Fruit fly (Drosophila melanogaster): ENCODE data around the gene CG2854.

Gene CG2854

DNA sequence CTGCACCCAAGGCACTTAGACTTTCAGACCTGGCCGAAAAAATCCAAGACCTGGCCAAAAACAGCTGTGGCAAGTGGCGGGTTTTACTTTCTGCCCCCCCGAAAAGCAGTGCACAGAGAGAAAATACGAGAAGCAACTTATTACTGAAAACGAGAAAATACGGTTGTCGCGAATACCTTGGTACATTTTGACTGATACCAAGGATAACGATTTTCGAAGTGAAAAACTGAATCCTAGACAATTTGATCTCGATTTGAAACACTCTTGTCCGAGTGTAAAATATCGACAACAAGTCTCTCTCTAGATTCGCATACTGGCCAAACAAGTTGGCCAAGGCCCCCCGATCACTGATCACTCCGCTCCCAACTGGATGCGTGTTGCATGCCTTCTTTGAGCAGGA is 32.9 kb downstream of the CG2854 start (continued):
- peak; percentile 85 for TF ChIP-seq CG31627 (GFP tag; optimal IDR thresholded peaks at IDR 0.05)
- peak; percentile 76 for TF ChIP-seq Ets21C (GFP tag; optimal IDR thresholded peaks at IDR 0.05)
- TF ChIP-seq esn (GFP tag; optimal IDR thresholded peaks at IDR 0.05) = peak; percentile 89
- TF ChIP-seq CG6808 (GFP tag; optimal IDR thresholded peaks at IDR 0.05) = peak; percentile 93
- TF ChIP-seq CG11762 (GFP tag; optimal IDR thresholded peaks at IDR 0.05; ENCODE audit: insufficient read depth) = peak; percentile 82
- TF ChIP-seq Eip78C (GFP tag) = peak; percentile 97
- TF ChIP-seq CG32006 (GFP tag; optimal IDR thresholded peaks at IDR 0.05) = peak; percentile 95
- TF ChIP-seq Sox102F (GFP tag; optimal IDR thresholded peaks at IDR 0.05) = peak; percentile 85
- TF ChIP-seq CG6163 (GFP tag; IDR thresholded peaks at IDR 0.05) = peak; percentile 98
- TF ChIP-seq acj6 (GFP tag; optimal IDR thresholded peaks at IDR 0.05) = peak; percentile 87
- peak; percentile 89 for TF ChIP-seq CG34406 (GFP tag; optimal IDR thresholded peaks at IDR 0.05)
- TF ChIP-seq CG7368 (GFP tag; optimal IDR thresholded peaks at IDR 0.05) = peak; percentile 96
- peak; percentile 93 for TF ChIP-seq CG1621 (tag; optimal IDR thresholded peaks at IDR 0.05)

DNA sequence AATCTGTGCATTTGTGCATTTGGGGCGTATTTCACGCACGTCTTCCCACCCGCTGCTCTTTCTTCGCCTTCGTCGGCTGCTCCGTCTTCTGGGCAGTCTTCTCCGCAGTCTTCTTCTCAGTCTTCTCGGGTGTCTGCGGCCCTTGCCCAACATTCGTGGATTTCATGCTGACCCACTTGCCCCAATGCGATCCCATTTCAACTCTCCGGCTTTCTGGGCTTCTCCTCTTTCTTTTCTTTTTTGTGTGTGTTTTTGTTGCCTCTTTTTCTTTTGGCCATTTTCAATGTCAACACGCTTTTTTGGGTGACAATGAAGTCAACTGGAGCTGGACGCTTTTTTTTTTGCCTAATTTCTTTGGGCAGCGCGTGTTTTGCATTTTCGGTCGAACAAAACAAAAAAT is 34.1 kb downstream of the CG2854 start:
- no peak for TF ChIP-seq fd59A (GFP tag; optimal IDR thresholded peaks at IDR 0.05)
- TF ChIP-seq Blimp-1 (GFP tag; optimal IDR thresholded peaks at IDR 0.05) = peak; percentile 47
- TF ChIP-seq Eip78C (GFP tag) = peak; percentile 24
- TF ChIP-seq CG6163 (GFP tag; IDR thresholded peaks at IDR 0.05) = peak; percentile 9; the same call in 1 of the 3 replicates
- no peak for TF ChIP-seq Gug (GFP tag; IDR thresholded peaks at IDR 0.05)
- TF ChIP-seq Eip75B (GFP tag; optimal IDR thresholded peaks at IDR 0.05) = peak; percentile 38
- no peak for TF ChIP-seq eg (GFP tag; IDR thresholded peaks at IDR 0.05)
- TF ChIP-seq CG6854 (GFP tag; optimal IDR thresholded peaks at IDR 0.05) = peak; percentile 74
- no peak for TF ChIP-seq CG6792 (GFP tag; optimal IDR thresholded peaks at IDR 0.05)
- TF ChIP-seq svp (GFP tag) = peak; percentile 41
- peak; percentile 33 for TF ChIP-seq vri (GFP tag; optimal IDR thresholded peaks at IDR 0.05)

DNA sequence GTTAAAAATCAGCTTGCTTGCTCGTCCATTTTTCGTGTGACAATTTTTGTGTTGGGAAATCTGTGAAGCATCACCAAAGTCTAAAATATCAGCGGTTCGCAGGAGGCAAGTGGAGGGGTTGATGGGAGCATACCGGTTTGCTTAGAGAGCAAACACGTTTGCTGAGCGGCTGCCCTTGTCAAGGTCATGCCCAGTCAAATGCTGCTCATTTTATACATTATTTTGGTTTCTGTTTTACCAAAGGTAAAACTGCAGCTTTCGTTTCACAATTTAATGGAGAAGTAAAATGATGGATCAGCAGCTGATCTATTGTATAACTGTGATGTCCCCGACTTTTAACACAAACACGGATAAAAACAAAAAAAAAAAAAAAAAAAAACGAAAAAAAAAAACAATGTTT is 35.5 kb downstream of the CG2854 start:
- TF ChIP-seq topi (GFP tag; optimal IDR thresholded peaks at IDR 0.05) = no peak
- no peak for TF ChIP-seq Ets96B (tag; optimal IDR thresholded peaks at IDR 0.05)
- no peak for TF ChIP-seq CG10669 (GFP tag; optimal IDR thresholded peaks at IDR 0.05)
- TF ChIP-seq CG11902 (GFP tag; optimal IDR thresholded peaks at IDR 0.05) = no peak
- no peak for TF ChIP-seq CG16779 (tag; optimal IDR thresholded peaks at IDR 0.05)
- no peak for TF ChIP-seq vri (GFP tag; optimal IDR thresholded peaks at IDR 0.05)
- no peak for TF ChIP-seq Sox15 (GFP tag; optimal IDR thresholded peaks at IDR 0.05)
- TF ChIP-seq net (GFP tag; optimal IDR thresholded peaks at IDR 0.05) = no peak

DNA sequence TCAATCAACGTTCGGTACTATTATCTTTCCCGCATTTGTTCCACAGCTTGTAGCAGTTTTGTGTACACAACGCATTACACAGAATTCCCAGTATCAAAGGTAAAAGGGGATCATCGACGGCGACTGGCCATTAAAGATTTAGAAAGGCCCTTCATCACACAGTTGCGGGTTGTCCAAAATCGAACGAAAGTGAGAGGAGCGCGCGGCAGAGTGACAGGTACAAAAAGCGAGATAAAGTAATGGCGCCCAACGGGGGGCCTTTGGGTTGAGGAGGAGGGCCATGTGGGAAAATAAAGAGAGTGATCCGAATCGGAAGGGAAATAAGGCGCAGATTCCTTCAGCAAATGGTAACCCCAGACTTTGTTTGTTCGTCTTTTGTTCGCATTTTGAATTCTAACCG is 36.8 kb downstream of the CG2854 start:
- peak; percentile 75 for TF ChIP-seq Blimp-1 (GFP tag; optimal IDR thresholded peaks at IDR 0.05)
- no peak for TF ChIP-seq dac (GFP tag; optimal IDR thresholded peaks at IDR 0.05)
- no peak for TF ChIP-seq CG32006 (GFP tag; optimal IDR thresholded peaks at IDR 0.05)
- TF ChIP-seq fd59A (GFP tag; optimal IDR thresholded peaks at IDR 0.05) = no peak
- no peak for TF ChIP-seq Sox15 (GFP tag; optimal IDR thresholded peaks at IDR 0.05)

DNA sequence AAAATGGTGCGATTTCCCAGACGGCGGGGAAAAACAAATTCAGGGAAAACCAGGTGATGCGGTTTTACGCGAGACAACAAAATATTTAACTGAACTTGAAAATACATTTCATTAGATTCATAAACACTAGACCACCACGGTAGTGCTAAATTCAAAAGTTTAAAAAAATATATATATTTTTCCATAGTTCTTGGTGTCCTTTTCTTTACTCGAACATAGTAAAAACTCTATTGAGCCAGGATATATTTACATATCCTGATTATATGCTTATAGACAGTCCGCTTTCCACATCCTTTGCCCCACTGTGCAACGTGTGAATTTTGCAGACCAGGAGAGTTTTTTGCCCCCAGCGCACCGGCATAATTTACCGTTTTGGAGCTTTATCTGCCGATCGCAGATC is 38.5 kb downstream of the CG2854 start:
- peak; percentile 16 for TF ChIP-seq CG8319 (GFP tag; optimal IDR thresholded peaks at IDR 0.05)
- peak; percentile 64 for TF ChIP-seq net (GFP tag; optimal IDR thresholded peaks at IDR 0.05)
- peak; percentile 93 for TF ChIP-seq Eip78C (GFP tag)
- peak; percentile 67 for TF ChIP-seq dac (GFP tag; optimal IDR thresholded peaks at IDR 0.05)
- peak; percentile 65 for TF ChIP-seq CG11762 (GFP tag; optimal IDR thresholded peaks at IDR 0.05; ENCODE audit: insufficient read depth)
- TF ChIP-seq dsx (GFP tag; optimal IDR thresholded peaks at IDR 0.05; ENCODE audit: poor library complexity, severe bottlenecking) = no peak
- TF ChIP-seq CG8119 (GFP tag; IDR thresholded peaks at IDR 0.05) = peak; percentile 89
- no peak for TF ChIP-seq CG6854 (GFP tag; optimal IDR thresholded peaks at IDR 0.05)
- TF ChIP-seq CG8632 (GFP tag; optimal IDR thresholded peaks at IDR 0.05) = peak; percentile 63
- peak; percentile 57 for TF ChIP-seq Hr39 (GFP tag; optimal IDR thresholded peaks at IDR 0.05)
- TF ChIP-seq CG11902 (GFP tag; optimal IDR thresholded peaks at IDR 0.05) = peak; percentile 32
- TF ChIP-seq achi (GFP tag; optimal IDR thresholded peaks at IDR 0.05) = peak; percentile 80
- TF ChIP-seq Eip93F (GFP tag; optimal IDR thresholded peaks at IDR 0.05) = no peak
- TF ChIP-seq Met (GFP tag; optimal IDR thresholded peaks at IDR 0.05) = peak; percentile 78
- TF ChIP-seq fd85E (GFP tag; optimal IDR thresholded peaks at IDR 0.05) = no peak
- TF ChIP-seq Eip75B (GFP tag; optimal IDR thresholded peaks at IDR 0.05) = peak; percentile 52
- peak; percentile 90 for TF ChIP-seq CG32006 (GFP tag; optimal IDR thresholded peaks at IDR 0.05)
- TF ChIP-seq fd59A (GFP tag; optimal IDR thresholded peaks at IDR 0.05) = peak; percentile 30
- peak; percentile 37 for TF ChIP-seq Blimp-1 (GFP tag; optimal IDR thresholded peaks at IDR 0.05)
- peak; percentile 47; the same call in 1 of the 2 replicates for TF ChIP-seq CG11294 (GFP tag; IDR thresholded peaks at IDR 0.05)
- peak; percentile 57 for TF ChIP-seq CG6792 (GFP tag; optimal IDR thresholded peaks at IDR 0.05)
- TF ChIP-seq OdsH (GFP tag; optimal IDR thresholded peaks at IDR 0.05) = peak; percentile 75
- TF ChIP-seq pdm3 (GFP tag; optimal IDR thresholded peaks at IDR 0.05) = peak; percentile 71
- peak; percentile 22 for TF ChIP-seq CG6808 (GFP tag; optimal IDR thresholded peaks at IDR 0.05)
- peak; percentile 76 for TF ChIP-seq esn (GFP tag; optimal IDR thresholded peaks at IDR 0.05)
